Worm (Caenorhabditis elegans): ENCODE data around the gene srd-31.

DNA sequence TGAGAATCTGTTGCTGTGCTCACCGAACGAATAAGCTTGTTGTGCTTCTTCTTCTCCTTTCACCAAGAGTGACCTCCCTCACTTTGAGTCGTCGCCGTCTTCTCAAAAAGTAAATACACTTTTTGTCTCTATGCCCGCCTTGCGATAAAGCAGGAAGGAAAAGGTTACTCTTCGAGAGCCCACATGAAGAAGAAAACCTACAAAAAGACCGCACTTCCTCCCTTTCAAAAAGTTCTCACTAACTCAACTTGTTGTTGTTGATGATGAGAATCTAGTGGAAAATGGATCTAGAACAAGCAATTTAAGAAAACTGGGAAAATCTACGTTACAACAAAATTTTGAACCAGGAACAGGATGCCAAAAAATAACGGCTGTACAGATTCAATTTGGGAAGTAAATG, 44.1 kb downstream of the srd-31 start, which contains the start of gene C50E3.6:
- TF ChIP-seq unc-86 (tag; optimal IDR thresholded peaks at IDR 0.05) (no peak), nfya-1 (tag; optimal IDR thresholded peaks at IDR 0.05) (no peak), pros-1 (tag; optimal IDR thresholded peaks at IDR 0.05) (no peak), ceh-14 (tag; optimal IDR thresholded peaks at IDR 0.05) (no peak), T23F11.4 (GFP tag; optimal IDR thresholded peaks at IDR 0.05) (no peak), ref-2 (tag; optimal IDR thresholded peaks at IDR 0.05) (no peak), ets-4 (tag; optimal IDR thresholded peaks at IDR 0.05) (no peak), sox-4 (tag; optimal IDR thresholded peaks at IDR 0.05) (no peak)
